Fruit fly (Drosophila melanogaster) whole organism, prepupa: ENCODE data around the gene CG13041.

Source experiments
- Blimp-1 ChIP-seq: fragments of 200-800 bp; sonication (Bioruptor generic); optimal IDR thresholded peaks from 3 replicates; lab custom pipeline; 2017; ENCODE audit warnings: missing biosample characterization, missing genetic modification characterization, mild to moderate bottlenecking, moderate library complexity, missing genetic modification reagents
- CG15336 ChIP-seq: fragments of 200-800 bp; sonication (Bioruptor generic); IDR thresholded peaks from 2 replicates; pipeline ENCODE4 v1.3.6; 2022; ENCODE audit warnings: missing biosample characterization, missing genetic modification characterization
- CG16779 ChIP-seq: fragments of 200-800 bp; sonication (Bioruptor generic); optimal IDR thresholded peaks from 3 replicates; lab custom pipeline; 2017; ENCODE audit warnings: missing biosample characterization, mild to moderate bottlenecking, missing genetic modification characterization
- Ets96B ChIP-seq: fragments of 200-800 bp; optimal IDR thresholded peaks from 2 replicates; lab custom pipeline; 2019; ENCODE audit warnings: missing biosample characterization, mild to moderate bottlenecking, missing genetic modification characterization, moderate library complexity
- Lpt ChIP-seq: fragments of 200-800 bp; sonication (Bioruptor generic); optimal IDR thresholded peaks from 3 replicates; lab custom pipeline; 2016; ENCODE audit warnings: missing biosample characterization, missing genetic modification characterization
- net ChIP-seq: fragments of 200-800 bp; sonication (Bioruptor generic); optimal IDR thresholded peaks from 3 replicates; lab custom pipeline; 2016; ENCODE audit warnings: missing biosample characterization, missing genetic modification characterization
- vri ChIP-seq: fragments of 200-800 bp; sonication (Bioruptor generic); optimal IDR thresholded peaks from 3 replicates; lab custom pipeline; 2016; ENCODE audit warnings: missing biosample characterization, mild to moderate bottlenecking, missing genetic modification characterization

DNA sequence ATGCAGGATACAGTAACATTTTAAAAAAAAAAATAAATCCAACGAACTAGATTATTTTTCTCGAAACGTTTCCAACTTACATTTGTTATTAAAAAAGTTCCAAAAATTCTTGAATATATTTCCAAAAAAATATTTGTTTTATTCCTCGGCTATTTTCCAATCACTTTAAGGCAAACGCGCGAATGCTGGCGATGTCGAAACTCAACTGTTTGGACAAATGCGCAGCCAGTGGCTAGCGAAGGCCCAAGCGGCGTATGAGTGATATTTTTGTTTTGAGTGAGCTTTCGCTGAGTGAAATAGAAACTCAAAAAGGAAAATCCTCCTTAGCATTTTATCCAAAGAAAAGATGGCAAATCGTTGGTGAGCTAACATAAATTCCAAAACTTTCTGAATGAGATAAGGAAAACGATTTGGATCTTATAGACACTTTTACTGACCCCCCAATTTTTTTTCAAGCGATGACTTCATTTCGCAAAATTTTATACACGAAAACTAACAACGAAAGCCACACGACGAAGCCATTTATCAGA is 40.0 kb upstream of the CG13041 start, which contains the start of gene ringer:
- TF ChIP-seq CG16779 (tag; lab: Kevin White, UChicago) (no peak), Blimp-1 (GFP tag; lab: Kevin White, UChicago) (no peak), CG15336 (GFP tag; lab: Robert Waterston, UW) (no peak), vri (GFP tag; lab: Kevin White, UChicago) (no peak), Ets96B (no peak), Lpt (GFP tag; lab: Kevin White, UChicago) (no peak), net (GFP tag; lab: Kevin White, UChicago) (no peak)
